Fruit fly (Drosophila melanogaster) whole organism, embryonic: Measurements from ENCODE around the gene CG42296.

Source experiments
- Elba2 ChIP-seq: fragments of 200-800 bp; sonication (Bioruptor generic); optimal IDR thresholded peaks from 3 replicates; lab custom pipeline; 2016; ENCODE audit warnings: missing biosample characterization, missing genetic modification characterization
- abd-A ChIP-seq: fragments of 200-800 bp; sonication (Bioruptor generic); optimal IDR thresholded peaks from 3 replicates; lab custom pipeline; 2019; ENCODE audit warnings: missing biosample characterization, mild to moderate bottlenecking, missing genetic modification characterization, moderate library complexity
- bsh ChIP-seq, 2 experiments: fragments of 200-800 bp; sonication (Bioruptor generic); optimal IDR thresholded peaks; 2 replicates each; lab custom pipeline; 2017 to 2018; ENCODE audit warnings: mild to moderate bottlenecking in 2 of 2, missing biosample characterization in 2 of 2, missing genetic modification characterization in 2 of 2, moderate library complexity in 1 of 2
- h ChIP-seq: fragments of >200 bp; optimal IDR thresholded peaks from 2 replicates; lab custom pipeline; 2017
- pnt ChIP-seq: fragments of 200-800 bp; sonication (Bioruptor generic); optimal IDR thresholded peaks from 3 replicates; lab custom pipeline; 2016; ENCODE audit warnings: missing biosample characterization, missing genetic modification characterization
- stc ChIP-seq: fragments of 200-800 bp; sonication (Bioruptor generic); IDR thresholded peaks from 2 replicates; pipeline ENCODE4 v1.3.6; 2022; ENCODE audit warnings: missing biosample characterization, missing genetic modification characterization

- TF ChIP-seq abd-A, result no peak
- TF ChIP-seq pnt (GFP tag; lab: Kevin White, UChicago), result no peak
- TF ChIP-seq Elba2, result no peak
- no peak for TF ChIP-seq bsh (GFP tag; optimal IDR thresholded peaks at IDR 0.05; lab: Kevin White, UChicago)
- no peak for TF ChIP-seq h (lab: Kevin White, UChicago)
- no peak for TF ChIP-seq stc
Observed at dm6 chr2L:2072970-2073369, 37.1 kb upstream of the CG42296 start.
